Fruit fly (Drosophila melanogaster): ENCODE measurements around the gene eff.

The eff gene

dm6 chr3R:14707703-14708643 is 33.1 kb downstream of the eff start:
- TF ChIP-seq Myc (optimal IDR thresholded peaks at IDR 0.05) (no peak), Sin3A (optimal IDR thresholded peaks at IDR 0.05) (no peak), h (optimal IDR thresholded peaks at IDR 0.05) (no peak), ttk (optimal IDR thresholded peaks at IDR 0.05) (no peak), insv (optimal IDR thresholded peaks at IDR 0.05) (no peak), psq (optimal IDR thresholded peaks at IDR 0.05) (no peak)

dm6 chr3R:14706860-14707259 is 34.3 kb downstream of the eff start:
- TF ChIP-seq Sin3A (optimal IDR thresholded peaks at IDR 0.05): no peak
- no peak for TF ChIP-seq ttk (optimal IDR thresholded peaks at IDR 0.05)
- no peak for TF ChIP-seq psq (optimal IDR thresholded peaks at IDR 0.05)
- no peak for TF ChIP-seq Myc (optimal IDR thresholded peaks at IDR 0.05)

dm6 chr3R:14706354-14706753 is 34.8 kb downstream of the eff start:
- TF ChIP-seq h (optimal IDR thresholded peaks at IDR 0.05) (no peak), insv (optimal IDR thresholded peaks at IDR 0.05) (no peak), Myc (optimal IDR thresholded peaks at IDR 0.05) (no peak), ttk (optimal IDR thresholded peaks at IDR 0.05) (no peak), psq (optimal IDR thresholded peaks at IDR 0.05) (no peak), Sin3A (optimal IDR thresholded peaks at IDR 0.05) (no peak)

dm6 chr3R:14705270-14705669 is 35.8 kb downstream of the eff start:
- no peak for TF ChIP-seq ttk (optimal IDR thresholded peaks at IDR 0.05)
- TF ChIP-seq psq (optimal IDR thresholded peaks at IDR 0.05): no peak
- TF ChIP-seq h (optimal IDR thresholded peaks at IDR 0.05): no peak
- TF ChIP-seq Myc (optimal IDR thresholded peaks at IDR 0.05): no peak
- TF ChIP-seq insv (optimal IDR thresholded peaks at IDR 0.05): no peak
- TF ChIP-seq Sin3A (optimal IDR thresholded peaks at IDR 0.05): no peak

dm6 chr3R:14703302-14704192 is 37.6 kb downstream of the eff start:
- TF ChIP-seq Myc (optimal IDR thresholded peaks at IDR 0.05) (no peak), ttk (optimal IDR thresholded peaks at IDR 0.05) (no peak), psq (optimal IDR thresholded peaks at IDR 0.05) (no peak), insv (optimal IDR thresholded peaks at IDR 0.05) (no peak), Sin3A (optimal IDR thresholded peaks at IDR 0.05) (no peak), h (optimal IDR thresholded peaks at IDR 0.05) (no peak)

- no peak for TF ChIP-seq Myc (optimal IDR thresholded peaks at IDR 0.05)
- no peak for TF ChIP-seq Sin3A (optimal IDR thresholded peaks at IDR 0.05)
- no peak for TF ChIP-seq ttk (optimal IDR thresholded peaks at IDR 0.05)
- no peak for TF ChIP-seq h (optimal IDR thresholded peaks at IDR 0.05)
- TF ChIP-seq insv (optimal IDR thresholded peaks at IDR 0.05): no peak
- TF ChIP-seq psq (optimal IDR thresholded peaks at IDR 0.05): no peak
Observed at dm6 chr3R:14696949-14697513, 44.1 kb downstream of the eff start, which contains the start of gene Meltrin. TSS of gene Meltrin (minus strand) at chr3R:14697292.

dm6 chr3R:14695665-14696064 is 45.5 kb downstream of the eff start:
- TF ChIP-seq insv (optimal IDR thresholded peaks at IDR 0.05) (no peak), Myc (optimal IDR thresholded peaks at IDR 0.05) (no peak), psq (optimal IDR thresholded peaks at IDR 0.05) (no peak), ttk (optimal IDR thresholded peaks at IDR 0.05) (no peak), h (optimal IDR thresholded peaks at IDR 0.05) (no peak), Sin3A (optimal IDR thresholded peaks at IDR 0.05) (no peak)

dm6 chr3R:14695054-14695453 is 46.1 kb downstream of the eff start:
- TF ChIP-seq h (optimal IDR thresholded peaks at IDR 0.05): no peak
- TF ChIP-seq ttk (optimal IDR thresholded peaks at IDR 0.05): no peak
- TF ChIP-seq insv (optimal IDR thresholded peaks at IDR 0.05): no peak
- no peak for TF ChIP-seq Myc (optimal IDR thresholded peaks at IDR 0.05)
- no peak for TF ChIP-seq psq (optimal IDR thresholded peaks at IDR 0.05)

dm6 chr3R:14694583-14694982 is 46.5 kb downstream of the eff start:
- TF ChIP-seq ttk (optimal IDR thresholded peaks at IDR 0.05) (no peak), psq (optimal IDR thresholded peaks at IDR 0.05) (no peak), Myc (optimal IDR thresholded peaks at IDR 0.05) (no peak), Sin3A (optimal IDR thresholded peaks at IDR 0.05) (no peak), insv (optimal IDR thresholded peaks at IDR 0.05) (no peak), h (optimal IDR thresholded peaks at IDR 0.05) (no peak)

dm6 chr3R:14692971-14693253 is 48.2 kb downstream of the eff start:
- no peak for TF ChIP-seq ttk (optimal IDR thresholded peaks at IDR 0.05)
- TF ChIP-seq psq (optimal IDR thresholded peaks at IDR 0.05): no peak
- TF ChIP-seq Myc (optimal IDR thresholded peaks at IDR 0.05): no peak
- no peak for TF ChIP-seq insv (optimal IDR thresholded peaks at IDR 0.05)
- no peak for TF ChIP-seq Sin3A (optimal IDR thresholded peaks at IDR 0.05)
- TF ChIP-seq h (optimal IDR thresholded peaks at IDR 0.05): no peak

- TF ChIP-seq psq (optimal IDR thresholded peaks at IDR 0.05) (no peak), Myc (optimal IDR thresholded peaks at IDR 0.05) (no peak), insv (optimal IDR thresholded peaks at IDR 0.05) (no peak), Sin3A (optimal IDR thresholded peaks at IDR 0.05) (no peak), ttk (optimal IDR thresholded peaks at IDR 0.05) (no peak), h (optimal IDR thresholded peaks at IDR 0.05) (no peak)
Observed at dm6 chr3R:14692230-14692970, 48.7 kb downstream of the eff start.
